Fruit fly (Drosophila melanogaster): ENCODE measurements around the gene CG16710.

DNA sequence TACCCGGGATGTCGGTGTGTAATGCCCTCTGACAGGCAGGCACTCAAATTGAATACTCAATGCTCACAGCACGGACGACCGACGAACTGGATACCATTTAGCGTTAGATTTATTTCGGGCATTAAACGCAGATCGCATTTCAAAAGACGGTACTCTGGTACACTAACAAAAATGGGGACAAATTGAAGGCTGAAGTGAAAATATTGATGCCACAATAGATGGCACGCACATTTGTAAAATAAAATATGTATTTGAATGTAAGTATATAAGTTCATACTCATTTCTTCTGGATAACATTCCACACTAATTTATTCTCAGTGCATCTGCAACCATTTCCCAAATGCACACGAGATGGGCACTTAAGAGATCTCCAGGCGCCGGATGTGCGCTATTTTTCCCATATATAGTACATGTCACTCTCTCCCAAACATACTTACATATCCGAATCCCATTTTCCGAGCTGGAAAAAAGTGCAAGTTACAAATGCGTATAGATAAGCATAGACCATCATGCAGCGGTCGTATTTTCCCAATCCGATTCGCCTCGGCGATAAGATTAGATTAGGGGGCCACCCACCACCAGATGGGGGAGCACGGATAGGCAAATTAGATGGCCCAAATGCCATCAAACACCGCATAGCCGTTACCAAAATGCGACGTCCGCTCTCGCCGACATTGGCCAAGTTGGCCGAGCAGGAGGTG lies 27.4 kb downstream of the CG16710 start, which contains the start of gene CG10301:
- TF ChIP-seq CTCF (optimal IDR thresholded peaks at IDR 0.05) (no peak), CG8478 (optimal IDR thresholded peaks at IDR 0.05) (no peak)

Measured in S2 (cell line).